Fruit fly (Drosophila melanogaster) whole organism, larva: ENCODE measurements around the gene CG13760.
"Not testable (repeated sequence)": the region's sequence is repeated elsewhere in the genome, so short reads cannot be mapped to it uniquely, and the experiment has no call there.

ENCODE experiments used
- noc ChIP-seq: fragments of 200-800 bp; sonication (Bioruptor generic); optimal IDR thresholded peaks from 3 replicates; lab custom pipeline; 2019; ENCODE audit warnings: missing biosample characterization, mild to moderate bottlenecking, missing genetic modification characterization, moderate library complexity

The CG13760 gene

DNA sequence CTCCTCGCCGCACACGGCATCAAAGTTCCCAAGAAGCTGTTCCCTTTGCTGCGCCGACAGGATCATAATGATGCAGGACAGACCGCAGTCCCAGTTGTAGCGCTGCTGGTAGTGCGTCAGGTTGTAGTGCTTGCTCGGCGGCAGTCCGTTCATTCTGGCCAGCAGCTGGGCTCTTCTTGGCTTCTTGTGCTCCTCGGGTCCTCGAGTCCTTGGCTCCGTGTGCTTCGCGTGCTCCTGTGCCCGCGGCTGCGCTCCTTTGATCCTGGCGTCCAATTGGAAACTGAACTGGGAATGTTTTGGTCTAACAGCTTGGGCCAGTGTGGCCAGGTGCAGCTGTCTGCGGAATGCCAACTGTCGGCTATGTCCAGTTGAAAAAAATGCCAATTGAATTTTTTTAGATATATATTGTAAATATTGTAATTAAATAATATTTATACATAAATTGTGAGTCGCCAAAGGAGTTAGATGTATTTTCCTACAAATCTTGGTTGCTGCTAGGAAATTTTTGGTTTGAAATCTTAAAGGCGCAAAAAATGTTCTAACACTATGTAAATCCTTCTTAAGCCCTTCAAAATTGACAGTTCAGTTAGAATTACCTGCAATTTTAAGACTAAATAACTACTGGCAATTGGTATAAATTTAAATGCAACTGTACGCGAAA is at the start of gene CG13760:
Gene CG13760, minus strand, starts transcription at position 645 of the 661 bp plus-strand sequence.
- no peak for TF ChIP-seq noc (tag; lab: Kevin White, UChicago)

DNA sequence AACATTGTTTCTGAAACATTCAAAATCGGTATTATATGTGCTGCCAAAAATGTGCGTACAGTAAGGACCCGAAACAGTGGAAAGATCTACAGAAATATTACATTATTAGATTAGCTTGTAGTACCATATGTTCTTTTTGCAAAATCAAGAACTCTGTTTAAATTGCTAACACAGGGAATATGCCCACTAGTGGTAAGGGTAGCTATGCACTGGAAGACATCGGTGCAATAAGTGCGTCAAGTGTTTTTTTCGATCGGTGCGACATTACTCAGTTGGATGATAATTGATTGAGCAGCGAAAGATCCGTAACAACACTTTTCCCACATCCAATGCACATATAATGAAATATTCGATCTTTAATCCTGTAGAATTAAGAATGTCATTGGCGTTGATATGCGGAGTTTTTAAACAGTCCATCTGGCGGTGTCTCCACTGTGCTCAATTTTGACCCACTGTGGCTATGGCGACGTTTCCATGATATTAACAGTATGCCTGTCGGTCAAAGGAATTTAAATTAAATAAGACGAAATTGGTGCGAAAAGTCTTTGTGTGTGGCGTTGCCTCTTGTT is 49.7 kb upstream of the CG13760 start:
- no peak for TF ChIP-seq noc (tag; lab: Kevin White, UChicago)

DNA sequence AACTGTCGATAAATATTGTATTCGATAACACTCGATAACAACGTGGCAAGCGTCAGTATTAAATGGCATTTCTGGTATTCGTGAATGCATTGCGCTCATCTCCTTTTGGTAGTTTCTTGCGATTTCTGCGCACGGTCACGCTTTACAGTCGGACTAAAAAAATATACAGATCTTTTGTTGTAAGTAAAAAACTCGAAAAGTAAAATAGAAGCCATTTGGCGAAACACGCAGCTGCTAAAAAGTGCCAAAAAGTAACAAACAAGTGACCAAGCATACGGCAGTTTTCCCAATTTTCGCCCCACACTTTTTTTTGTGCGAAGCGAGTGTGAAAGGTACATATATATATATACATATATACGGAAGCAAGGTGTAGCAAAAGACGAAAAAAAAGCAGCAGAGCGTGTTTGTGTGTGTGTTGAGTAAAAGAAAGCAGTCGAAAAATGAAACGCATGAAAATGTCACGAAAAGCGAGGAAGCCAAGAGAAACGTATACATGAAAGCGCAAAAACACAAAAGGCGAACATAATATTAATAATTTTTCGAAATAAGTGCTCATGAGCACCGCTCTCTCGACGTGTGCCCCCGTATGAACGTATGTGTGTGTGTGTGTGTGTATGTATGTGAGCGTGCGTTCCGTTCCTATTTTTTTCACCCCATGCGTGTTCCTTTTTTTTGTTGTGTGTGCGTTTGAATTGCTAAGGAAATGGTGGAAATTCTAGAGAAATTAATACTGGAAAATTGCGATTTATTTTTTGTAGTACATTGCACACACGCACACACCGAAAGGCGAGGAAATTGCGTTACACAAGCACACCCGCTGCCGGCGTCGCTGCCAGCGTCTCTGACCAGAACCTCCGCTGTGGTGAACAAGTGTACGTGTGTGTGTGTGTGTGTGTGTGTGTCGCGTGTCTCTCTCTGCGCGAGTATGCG is 48.6 kb upstream of the CG13760 start, which contains the start of gene sgg:
Gene sgg, plus strand, starts transcription at position 106 of the 930 bp plus-strand sequence.
- TF ChIP-seq noc (tag; lab: Kevin White, UChicago) = no peak

DNA sequence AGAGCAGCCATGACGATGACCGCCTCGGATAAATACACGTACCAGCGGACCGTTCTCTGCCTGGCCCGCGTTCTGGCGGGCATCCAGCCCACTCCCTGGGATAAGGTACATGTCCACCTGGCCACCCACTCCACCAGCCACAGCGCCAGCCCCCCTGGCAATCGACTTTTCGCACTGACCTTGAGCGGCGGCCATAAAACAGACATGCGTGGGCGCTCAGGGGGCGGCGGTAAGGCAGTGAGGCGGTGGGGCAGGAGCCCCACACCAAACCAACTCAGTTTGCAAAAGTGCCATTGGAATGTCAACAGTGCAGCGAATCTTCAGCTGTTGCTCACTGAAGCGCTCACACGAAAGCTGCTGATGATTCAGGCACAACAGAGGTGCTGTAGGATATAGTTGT is 39.5 kb upstream of the CG13760 start:
- no peak for TF ChIP-seq noc (tag; lab: Kevin White, UChicago)

DNA sequence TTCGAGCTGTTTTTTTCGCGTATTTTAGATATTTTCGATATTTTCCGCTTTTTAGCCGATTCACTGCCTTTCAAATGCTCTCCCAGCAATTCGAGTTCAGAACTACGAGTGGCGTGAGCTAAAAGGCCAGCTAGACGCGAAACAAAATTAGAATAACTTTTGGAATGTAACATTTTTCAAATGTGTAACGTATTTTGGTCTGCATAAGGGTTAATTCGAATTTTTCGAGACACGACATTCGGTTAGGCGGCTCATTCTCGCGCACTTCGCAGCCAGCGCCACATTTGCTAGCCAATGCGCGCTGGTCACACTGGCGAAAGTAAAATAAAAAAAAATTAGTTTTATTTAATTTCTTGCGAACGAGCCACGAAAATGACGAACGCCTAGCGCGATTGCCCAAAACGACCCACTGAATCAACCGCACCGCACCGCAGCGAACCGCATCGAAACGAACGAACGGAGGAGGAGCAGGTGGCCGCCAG is 39.1 kb upstream of the CG13760 start, which contains the start of the genes brv3 and Pi4KIIIalpha:
Gene brv3, minus strand, starts transcription at position 51 of the 482 bp plus-strand sequence.
Gene Pi4KIIIalpha, plus strand, starts transcription at position 280 of the 482 bp plus-strand sequence.
- no peak for TF ChIP-seq noc (tag; lab: Kevin White, UChicago)

DNA sequence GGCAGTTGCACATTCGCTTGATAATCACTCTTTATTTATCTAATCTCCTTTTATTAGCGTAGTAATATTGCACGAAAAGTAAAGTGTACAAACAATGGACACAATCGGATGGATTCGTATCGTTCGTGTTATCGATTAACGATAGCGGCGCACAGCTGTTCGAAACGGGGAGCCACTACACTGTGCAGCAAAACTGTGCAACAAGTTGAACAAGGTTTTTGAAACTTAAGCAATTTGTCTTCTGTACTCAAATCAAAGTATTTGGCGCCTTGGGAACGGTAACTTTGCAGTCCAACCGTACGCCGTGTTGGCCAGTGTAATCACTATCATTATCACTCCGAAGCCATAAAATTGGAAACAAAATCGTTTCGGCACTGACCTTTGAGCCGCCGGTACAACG is 34.2 kb upstream of the CG13760 start, which contains the start of the genes Tsp3A and Seipin:
Gene Tsp3A, minus strand, starts transcription at position 88 of the 400 bp plus-strand sequence.
Gene Seipin, plus strand, starts transcription at position 149 of the 400 bp plus-strand sequence.
- peak; percentile 89 for TF ChIP-seq noc (tag; lab: Kevin White, UChicago)

DNA sequence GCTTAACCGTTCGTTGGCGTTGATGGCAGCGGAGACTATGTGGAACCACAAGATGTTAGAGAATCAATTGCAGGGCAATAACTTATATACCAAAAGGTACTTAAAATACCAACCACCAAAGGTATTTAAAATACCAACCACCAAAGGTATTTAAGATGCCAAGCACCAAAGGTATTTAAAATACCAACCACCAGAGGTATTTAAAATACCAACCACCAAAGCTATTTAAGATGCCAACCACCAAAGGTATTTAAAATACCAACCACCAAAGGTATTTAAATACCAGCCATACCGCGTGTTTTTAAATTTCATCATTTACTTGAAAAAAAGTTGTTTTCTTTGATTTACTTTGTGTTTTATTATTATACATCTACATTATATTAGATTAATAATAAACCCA is 31.9 kb upstream of the CG13760 start:
- no peak for TF ChIP-seq noc (tag; lab: Kevin White, UChicago)

DNA sequence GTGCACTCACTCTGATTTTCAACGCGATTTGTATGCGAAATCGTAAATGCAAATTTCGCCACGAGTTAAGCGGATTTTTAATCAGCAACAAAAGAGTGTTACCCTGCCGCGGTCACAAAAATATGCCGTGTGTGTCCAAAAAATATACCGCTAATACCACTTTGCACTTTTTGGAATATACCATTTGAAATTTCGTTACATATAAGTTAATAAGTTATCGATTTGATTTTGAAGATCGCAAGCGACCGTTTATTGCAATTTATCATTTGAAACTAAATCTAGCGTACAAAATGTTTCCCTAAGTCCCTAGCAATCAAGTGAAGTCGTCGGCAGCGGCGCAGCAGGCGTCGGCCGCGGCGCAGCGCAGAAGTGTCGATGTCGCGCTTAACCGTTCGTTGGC is 24.7 kb upstream of the CG13760 start, which contains the start of gene eIF3g1:
Gene eIF3g1, minus strand, starts transcription at position 101 of the 400 bp plus-strand sequence.
- TF ChIP-seq noc (tag; lab: Kevin White, UChicago) = not testable (repeated sequence)

DNA sequence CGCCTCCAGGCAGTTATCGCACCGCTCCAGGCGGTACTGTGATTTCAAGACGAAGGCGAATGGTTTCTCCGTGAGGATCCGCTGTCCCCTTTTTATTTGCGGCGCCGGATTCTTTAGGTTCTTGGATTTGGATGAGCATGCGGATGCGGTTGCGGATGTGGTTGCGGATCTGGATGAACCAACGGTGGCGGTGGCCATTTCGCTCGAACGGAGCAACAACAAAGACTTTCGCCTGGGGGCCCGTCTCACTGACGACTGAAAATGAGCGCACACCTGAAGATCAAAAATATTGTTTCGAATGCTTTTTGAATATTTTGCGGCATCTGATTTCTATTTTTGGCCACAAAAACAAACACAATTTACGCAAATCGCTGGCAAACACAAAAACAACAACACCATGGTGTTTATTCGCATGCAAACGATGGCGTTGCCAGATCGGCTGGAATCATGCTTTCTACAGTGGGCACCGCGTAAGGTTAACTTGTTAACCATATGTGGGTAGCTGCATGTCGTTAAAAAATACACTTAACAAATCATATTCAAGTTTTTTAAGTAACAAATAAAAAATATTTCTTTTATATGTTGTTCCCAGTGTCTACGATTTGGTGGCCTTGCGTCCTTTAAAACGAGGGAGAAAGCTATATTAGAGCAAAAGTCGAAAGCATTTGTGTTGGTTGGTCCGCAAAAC is 23.1 kb upstream of the CG13760 start, which contains the start of gene Smyd3:
Gene Smyd3, minus strand, starts transcription at position 407 of the 688 bp plus-strand sequence.
- TF ChIP-seq noc (tag; lab: Kevin White, UChicago) = peak; percentile 74

DNA sequence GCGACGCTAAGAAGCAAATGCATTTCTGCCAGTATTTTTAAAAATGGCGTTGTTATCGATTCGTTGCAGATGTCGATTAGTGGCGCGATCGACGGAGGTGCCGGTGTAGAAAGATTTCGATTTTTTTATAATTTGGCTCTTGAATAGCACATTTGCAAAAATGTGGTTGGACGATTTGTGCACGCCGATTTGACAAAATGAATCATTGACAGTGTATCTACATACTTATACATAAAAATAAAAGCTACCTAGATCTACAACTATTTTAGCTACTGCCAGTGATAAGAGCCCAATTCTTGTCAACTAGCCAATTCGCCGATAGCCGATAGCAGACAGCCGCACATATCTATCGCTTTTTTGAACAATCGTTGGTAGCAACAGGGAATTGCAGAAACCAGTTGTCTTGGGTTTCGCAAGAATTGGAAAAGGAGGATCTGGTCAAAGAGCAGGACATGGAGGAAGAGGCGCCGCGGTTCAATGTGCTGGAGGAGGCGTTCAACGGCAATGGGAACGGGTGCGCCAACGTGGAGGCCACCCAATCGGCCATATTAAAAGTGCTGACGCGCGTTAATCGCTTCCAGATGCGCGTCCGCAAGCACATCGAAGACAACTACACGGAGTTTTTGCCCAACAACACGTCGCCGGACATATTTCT is 18.5 kb upstream of the CG13760 start, which contains the start of the genes Klp3A and Zw10:
Gene Klp3A, minus strand, starts transcription at position 202 of the 655 bp plus-strand sequence.
Gene Zw10, plus strand, starts transcription at position 347 of the 655 bp plus-strand sequence.
- peak; percentile 20 for TF ChIP-seq noc (tag; lab: Kevin White, UChicago)

DNA sequence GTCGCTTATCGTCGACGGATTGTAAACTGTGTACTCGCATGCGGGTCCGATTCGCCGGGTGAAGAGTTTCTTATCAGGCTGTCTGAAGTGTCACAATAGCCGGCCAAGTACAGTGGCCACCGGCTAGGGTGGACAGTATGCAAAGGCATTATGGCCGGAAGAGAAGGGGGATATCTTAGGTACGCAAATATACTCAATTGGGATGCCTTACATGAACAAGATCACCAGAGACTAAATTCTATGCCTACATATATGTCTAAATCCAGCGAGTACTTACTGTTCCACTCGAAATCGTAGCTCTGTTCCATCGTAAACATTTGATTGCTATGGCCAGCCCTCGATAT is 8.2 kb upstream of the CG13760 start:
- TF ChIP-seq noc (tag; lab: Kevin White, UChicago) = peak; percentile 96

DNA sequence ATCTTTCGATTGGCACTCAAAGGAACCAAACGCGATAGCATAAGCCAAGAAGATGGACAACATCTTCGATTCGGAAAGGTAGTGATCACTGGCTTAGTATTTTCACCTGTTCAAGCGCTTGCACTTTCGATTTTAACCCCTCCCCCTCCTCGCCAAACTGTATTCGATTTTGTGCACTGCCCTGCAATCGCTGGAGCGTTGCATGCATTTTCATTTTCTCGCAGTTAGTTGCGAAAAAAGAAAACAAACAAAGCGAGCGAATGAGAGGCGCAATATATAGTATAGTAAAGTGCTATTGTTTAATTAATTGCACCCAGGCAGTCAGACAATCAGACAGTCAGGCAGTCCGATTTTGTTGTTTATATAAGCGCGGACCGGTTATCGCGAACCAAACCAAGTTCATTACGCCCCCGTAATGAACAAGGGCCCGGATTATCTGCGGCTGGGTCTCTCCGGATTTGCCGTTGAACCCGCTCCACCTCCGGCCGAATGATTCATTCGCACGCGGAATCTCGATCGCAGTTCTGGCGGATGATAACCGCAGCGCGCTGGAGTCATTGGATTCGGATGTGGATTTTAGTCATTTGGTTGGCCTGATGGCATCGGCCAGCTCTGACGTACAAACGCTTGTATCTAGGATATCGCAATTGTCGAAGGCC is 7.7 kb upstream of the CG13760 start:
- no peak for TF ChIP-seq noc (tag; lab: Kevin White, UChicago)

DNA sequence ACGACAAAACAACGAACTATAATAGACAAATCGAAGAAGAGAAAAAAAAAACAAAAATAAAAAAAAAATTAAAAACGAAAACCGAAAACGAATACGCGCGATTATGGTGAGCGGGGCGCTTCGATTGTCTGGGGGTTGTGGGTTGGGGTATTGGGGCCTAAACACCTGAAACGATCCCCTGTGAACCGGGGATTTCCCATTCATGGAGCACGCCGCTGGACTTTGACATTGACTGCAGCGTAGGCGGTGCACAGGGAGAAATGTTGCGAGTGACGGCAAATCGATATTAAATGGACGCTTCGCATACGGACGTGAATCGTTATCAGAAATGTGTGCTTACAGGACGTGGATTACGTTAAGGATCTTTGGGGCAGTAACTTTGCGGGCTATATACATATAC is 6.7 kb upstream of the CG13760 start:
- TF ChIP-seq noc (tag; lab: Kevin White, UChicago) = no peak
